Worm (Caenorhabditis elegans) whole organism, young adult: ENCODE results near the gene lido-9.
A peak's percentile ranks its signal among the peaks of the same experiment; 100 is the strongest.

Experiments
- B0261.1 ChIP-seq: sonication (generic microtip); optimal IDR thresholded peaks from 2 replicates; lab custom pipeline; 2016; ENCODE audit warnings: mild to moderate bottlenecking, missing genetic modification characterization, moderate library complexity, missing compliant biosample characterization
- F10E7.11 ChIP-seq: sonication (generic microtip); optimal IDR thresholded peaks from 2 replicates; lab custom pipeline; 2017; ENCODE audit warnings: mild to moderate bottlenecking, missing genetic modification characterization, moderate library complexity, missing compliant biosample characterization
- F22D6.2 ChIP-seq: sonication (generic microtip); optimal IDR thresholded peaks from 2 replicates; lab custom pipeline; 2016; ENCODE audit warnings: mild to moderate bottlenecking, missing genetic modification characterization, missing compliant biosample characterization
- F37B4.10 ChIP-seq: fragments of 200-800 bp; sonication (Bioruptor generic); IDR thresholded peaks from 2 replicates; pipeline ENCODE4 v1.3.6; 2022; ENCODE audit warnings: missing genetic modification characterization, missing compliant biosample characterization
- F55B11.4 ChIP-seq: sonication (generic microtip); optimal IDR thresholded peaks from 2 replicates; lab custom pipeline; 2016; ENCODE audit warnings: missing compliant biosample characterization, missing genetic modification characterization, borderline replicate concordance; ENCODE audit not compliant: insufficient read depth
- T07F8.4 ChIP-seq: sonication (generic microtip); optimal IDR thresholded peaks from 2 replicates; lab custom pipeline; 2016; ENCODE audit warnings: mild to moderate bottlenecking, missing genetic modification characterization, moderate library complexity, missing compliant biosample characterization
- Y53F4B.3 ChIP-seq: fragments of 200-800 bp; sonication (Bioruptor generic); IDR thresholded peaks from 2 replicates; pipeline ENCODE4 v1.3.6; 2022; ENCODE audit warnings: missing genetic modification reagents, missing genetic modification characterization, missing compliant biosample characterization
- Y79H2A.3 ChIP-seq: fragments of 200-800 bp; sonication (Bioruptor generic); conservative IDR thresholded peaks from 2 replicates; pipeline ENCODE4 v1.3.6; 2022; ENCODE audit warnings: missing genetic modification reagents, missing genetic modification characterization, missing compliant biosample characterization
- Y95B8A.8 ChIP-seq: fragments of 200-800 bp; sonication (Bioruptor generic); IDR thresholded peaks from 2 replicates; pipeline ENCODE4 v1.3.6; 2022; ENCODE audit warnings: missing genetic modification reagents, missing genetic modification characterization, missing compliant biosample characterization
- akir-1 ChIP-seq: fragments of 200-800 bp; sonication (Bioruptor generic); optimal IDR thresholded peaks from 2 replicates; lab custom pipeline; 2018; ENCODE audit warnings: mild to moderate bottlenecking, missing genetic modification characterization, moderate library complexity, missing compliant biosample characterization
- aptf-3 ChIP-seq: fragments of 200-800 bp; sonication (Bioruptor generic); IDR thresholded peaks from 2 replicates; pipeline ENCODE4 v1.3.6; 2022; ENCODE audit warnings: missing genetic modification characterization, missing compliant biosample characterization
- attf-5 ChIP-seq: fragments of 200-800 bp; sonication (Bioruptor generic); optimal IDR thresholded peaks from 2 replicates; lab custom pipeline; 2018; ENCODE audit warnings: mild to moderate bottlenecking, missing genetic modification characterization, missing compliant biosample characterization
- bed-2 ChIP-seq: fragments of 200-800 bp; sonication (Bioruptor generic); IDR thresholded peaks from 2 replicates; pipeline ENCODE4 v1.3.6; 2022; ENCODE audit warnings: missing genetic modification reagents, missing genetic modification characterization, missing compliant biosample characterization
- cebp-1 ChIP-seq, 2 experiments: fragments of 200-800 bp in 1 of 2; sonication (Bioruptor generic) in 1 of 2; sonication (generic microtip) in 1 of 2; IDR thresholded peaks in 1 of 2; optimal IDR thresholded peaks in 1 of 2; 2 replicates each; pipeline versions ENCODE4 v1.3.6 to Lab custom; 2017 to 2022; ENCODE audit warnings: missing compliant biosample characterization in 2 of 2, missing genetic modification characterization in 2 of 2, mild to moderate bottlenecking in 1 of 2, missing genetic modification reagents in 1 of 2, moderate library complexity in 1 of 2
- ceh-27 ChIP-seq: fragments of 200-800 bp; sonication (Bioruptor generic); optimal IDR thresholded peaks from 2 replicates; lab custom pipeline; 2018; ENCODE audit warnings: mild to moderate bottlenecking, missing genetic modification characterization, moderate library complexity, missing compliant biosample characterization
- ceh-91 ChIP-seq: fragments of 200-800 bp; sonication (Bioruptor generic); IDR thresholded peaks from 2 replicates; pipeline ENCODE4 v1.3.6; 2022; ENCODE audit warnings: missing genetic modification reagents, missing genetic modification characterization, missing compliant biosample characterization
- dpff-1 ChIP-seq: sonication (generic microtip); optimal IDR thresholded peaks from 2 replicates; lab custom pipeline; 2017; ENCODE audit warnings: mild to moderate bottlenecking, missing genetic modification characterization, missing compliant biosample characterization
- dpl-1 ChIP-seq: fragments of 150-350 bp; optimal IDR thresholded peaks from 2 replicates; lab custom pipeline; 2014; ENCODE audit warnings: missing biosample characterization, missing genetic modification reagents, missing genetic modification characterization
- ets-4 ChIP-seq: fragments of 200-800 bp; sonication (Bioruptor generic); optimal IDR thresholded peaks from 2 replicates; lab custom pipeline; 2018; ENCODE audit warnings: mild to moderate bottlenecking, missing genetic modification characterization, missing compliant biosample characterization
- gei-17 ChIP-seq: fragments of 200-800 bp; sonication (Bioruptor generic); optimal IDR thresholded peaks from 2 replicates; lab custom pipeline; 2018; ENCODE audit warnings: mild to moderate bottlenecking, missing genetic modification characterization, missing compliant biosample characterization
- him-1 ChIP-seq: sonication (generic microtip); optimal IDR thresholded peaks from 2 replicates; lab custom pipeline; 2016; ENCODE audit warnings: missing genotype, missing genetic modification reagents, missing genetic modification characterization, missing compliant biosample characterization
- hlh-26 ChIP-seq: fragments of 200-800 bp; sonication (Bioruptor generic); conservative IDR thresholded peaks from 2 replicates; pipeline ENCODE4 v1.3.6; 2022; ENCODE audit warnings: missing genetic modification reagents, missing genetic modification characterization, missing compliant biosample characterization
- hmg-20 ChIP-seq: fragments of 200-800 bp; sonication (Bioruptor generic); IDR thresholded peaks from 2 replicates; pipeline ENCODE4 v1.3.6; 2022; ENCODE audit warnings: missing genetic modification reagents, missing genetic modification characterization, missing compliant biosample characterization
- hsf-1 ChIP-seq: fragments of 200-800 bp; sonication (Bioruptor generic); IDR thresholded peaks from 2 replicates; pipeline ENCODE4 v1.3.6; 2022; ENCODE audit warnings: missing genetic modification reagents, missing genetic modification characterization, missing compliant biosample characterization
- lin-40 ChIP-seq: sonication (generic microtip); optimal IDR thresholded peaks from 2 replicates; lab custom pipeline; 2016; ENCODE audit warnings: missing genetic modification characterization, mild to moderate bottlenecking, missing compliant biosample characterization, missing genotype, missing genetic modification reagents
- madf-6 ChIP-seq: fragments of 200-800 bp; sonication (Bioruptor generic); IDR thresholded peaks from 2 replicates; pipeline ENCODE4 v1.3.6; 2022; ENCODE audit warnings: missing genetic modification reagents, missing genetic modification characterization, missing compliant biosample characterization
- mcd-1 ChIP-seq: fragments of 200-800 bp; sonication (Bioruptor generic); IDR thresholded peaks from 2 replicates; pipeline ENCODE4 v1.3.6; 2022; ENCODE audit warnings: missing genetic modification reagents, missing genetic modification characterization, missing compliant biosample characterization
- mxl-1 ChIP-seq: sonication (generic microtip); optimal IDR thresholded peaks from 2 replicates; lab custom pipeline; 2016; ENCODE audit warnings: missing genetic modification characterization, missing compliant biosample characterization
- nhr-27 ChIP-seq: fragments of 200-800 bp; sonication (Bioruptor generic); optimal IDR thresholded peaks from 2 replicates; lab custom pipeline; 2018; ENCODE audit warnings: mild to moderate bottlenecking, missing genetic modification characterization, moderate library complexity, missing compliant biosample characterization
- rcor-1 ChIP-seq: fragments of 200-800 bp; sonication (Bioruptor generic); IDR thresholded peaks from 2 replicates; pipeline ENCODE4 v1.3.6; 2022; ENCODE audit warnings: missing genetic modification reagents, missing genetic modification characterization, missing compliant biosample characterization
- snpc-1.1 ChIP-seq: sonication (generic microtip); optimal IDR thresholded peaks from 2 replicates; lab custom pipeline; 2017; ENCODE audit warnings: missing genetic modification characterization, mild to moderate bottlenecking, missing compliant biosample characterization, antibody characterized with exemption, moderate library complexity, missing genotype, missing genetic modification reagents; ENCODE audit not compliant: insufficient read depth
- sptf-2 ChIP-seq: fragments of 200-800 bp; sonication (Bioruptor generic); optimal IDR thresholded peaks from 2 replicates; lab custom pipeline; 2018; ENCODE audit warnings: mild to moderate bottlenecking, missing genetic modification characterization, missing compliant biosample characterization
- tlf-1 ChIP-seq: fragments of 200-800 bp; sonication (Bioruptor generic); optimal IDR thresholded peaks from 2 replicates; lab custom pipeline; 2018; ENCODE audit warnings: mild to moderate bottlenecking, missing genetic modification characterization, missing compliant biosample characterization
- ztf-18 ChIP-seq: sonication (generic microtip); optimal IDR thresholded peaks from 2 replicates; lab custom pipeline; 2016; ENCODE audit warnings: missing genotype, mild to moderate bottlenecking, missing genetic modification characterization, missing compliant biosample characterization
- ztf-26 ChIP-seq: sonication (generic microtip); optimal IDR thresholded peaks from 2 replicates; lab custom pipeline; 2017; ENCODE audit warnings: missing genetic modification characterization, missing compliant biosample characterization
- ztf-3 ChIP-seq: fragments of 200-800 bp; sonication (Bioruptor generic); optimal IDR thresholded peaks from 2 replicates; lab custom pipeline; 2018; ENCODE audit warnings: mild to moderate bottlenecking, missing genetic modification characterization, missing compliant biosample characterization
- ztf-6 ChIP-seq: fragments of 200-800 bp; sonication (Bioruptor generic); IDR thresholded peaks from 2 replicates; pipeline ENCODE4 v1.3.6; 2022; ENCODE audit warnings: missing genetic modification reagents, missing genetic modification characterization, missing compliant biosample characterization

lido-9 gene

DNA sequence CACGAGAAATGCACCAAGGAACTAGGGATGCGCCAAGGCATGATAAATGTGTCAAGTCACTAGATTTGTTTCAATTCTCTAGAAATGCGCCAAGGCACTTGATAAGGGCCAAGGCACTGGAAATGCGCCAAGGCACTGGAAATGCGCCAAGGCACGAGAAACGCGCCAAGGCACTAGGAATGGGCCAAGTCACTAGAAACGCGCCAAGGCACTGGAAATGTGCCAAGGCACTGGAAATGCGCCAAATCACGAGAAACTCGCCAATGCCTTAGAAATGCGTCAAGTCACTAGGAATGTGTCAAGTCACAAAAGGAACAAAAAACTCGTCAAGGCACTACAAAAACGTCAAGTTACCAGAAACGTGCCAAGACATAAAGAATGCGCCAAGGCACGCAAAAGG, 35.8 kb downstream of the lido-9 start:
- TF ChIP-seq akir-1 (GFP tag; lab: Kevin White, UChicago): no peak
- TF ChIP-seq snpc-1.1 (tag; lab: Kevin White, UChicago): no peak
- TF ChIP-seq ceh-27 (GFP tag; lab: Kevin White, UChicago): no peak
- no peak for TF ChIP-seq dpl-1 (GFP tag; lab: Kevin White, UChicago)
- no peak for TF ChIP-seq ceh-91 (GFP tag; lab: Robert Waterston, UW)
- TF ChIP-seq cebp-1 (GFP tag; IDR thresholded peaks at IDR 0.05; lab: Robert Waterston, UW): no peak
- TF ChIP-seq cebp-1 (tag; optimal IDR thresholded peaks at IDR 0.05; lab: Kevin White, UChicago): peak; percentile 9
- TF ChIP-seq mcd-1 (GFP tag; lab: Robert Waterston, UW): peak; percentile 41
- peak; percentile 9 for TF ChIP-seq gei-17 (GFP tag; lab: Kevin White, UChicago)
- TF ChIP-seq T07F8.4 (tag; lab: Kevin White, UChicago): no peak
- no peak for TF ChIP-seq hlh-26 (GFP tag; lab: Robert Waterston, UW)
- no peak for TF ChIP-seq rcor-1
- no peak for TF ChIP-seq tlf-1
- TF ChIP-seq Y79H2A.3 (GFP tag; lab: Robert Waterston, UW): no peak
- no peak for TF ChIP-seq aptf-3 (GFP tag; lab: Robert Waterston, UW)
- TF ChIP-seq ztf-6 (GFP tag; lab: Robert Waterston, UW): no peak
- TF ChIP-seq sptf-2 (GFP tag; lab: Kevin White, UChicago): no peak
- no peak for TF ChIP-seq B0261.1 (tag; lab: Kevin White, UChicago)
- peak; percentile 80 for TF ChIP-seq ztf-26 (tag; lab: Kevin White, UChicago)
- peak; percentile 30 for TF ChIP-seq lin-40 (tag; lab: Kevin White, UChicago)
- 0 out of 2 replicates have a peak, but pooled peaks have one; percentile 14 for TF ChIP-seq Y95B8A.8 (GFP tag; lab: Robert Waterston, UW)
- TF ChIP-seq F10E7.11 (tag; lab: Kevin White, UChicago): no peak
- no peak for TF ChIP-seq madf-6
- TF ChIP-seq nhr-27 (tag; lab: Kevin White, UChicago): no peak
- TF ChIP-seq dpff-1 (tag; lab: Kevin White, UChicago): no peak
- peak; percentile 89 for TF ChIP-seq ztf-18 (tag; lab: Kevin White, UChicago)
- no peak for TF ChIP-seq hsf-1 (GFP tag; lab: Robert Waterston, UW)
- no peak for TF ChIP-seq bed-2
- no peak for TF ChIP-seq ztf-3 (GFP tag; lab: Kevin White, UChicago)
- peak; percentile 5 for TF ChIP-seq attf-5
- TF ChIP-seq F55B11.4: no peak
- no peak for TF ChIP-seq ets-4 (GFP tag; lab: Kevin White, UChicago)
- TF ChIP-seq hmg-20 (GFP tag; lab: Robert Waterston, UW): no peak
- no peak for TF ChIP-seq F22D6.2 (tag; lab: Kevin White, UChicago)

DNA sequence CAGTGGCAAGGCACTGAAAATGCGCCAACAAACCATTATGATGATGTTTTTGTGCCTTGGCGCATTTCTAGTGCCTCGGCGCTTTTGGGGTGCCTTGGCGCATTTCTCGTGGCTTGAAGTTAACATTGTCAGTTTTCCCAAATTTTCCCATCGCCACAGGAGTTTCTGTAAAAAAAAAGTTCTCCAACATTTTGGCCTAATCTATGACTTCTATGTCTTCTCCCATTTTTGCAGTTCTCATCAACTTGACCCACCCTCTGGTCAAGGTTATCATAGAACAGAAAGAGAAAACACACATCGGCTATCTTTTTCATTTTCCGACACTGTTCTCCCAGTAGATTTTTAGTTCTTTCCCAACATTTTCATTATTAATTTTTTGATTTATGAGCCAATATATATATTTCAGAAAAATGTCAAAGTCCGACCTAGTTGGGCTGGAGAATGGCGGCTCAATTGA, 37.9 kb downstream of the lido-9 start, which contains the start of the genes B0454.26 and B0454.5:
B0454.26 (minus strand) TSS at position 101 of the 457 bp plus-strand sequence.
B0454.5 (plus strand) TSS at position 407 of the 457 bp plus-strand sequence.
- TF ChIP-seq ztf-18 (tag; lab: Kevin White, UChicago) (peak; percentile 28), Y53F4B.3 (GFP tag; lab: Robert Waterston, UW) (no peak), F37B4.10 (GFP tag; lab: Robert Waterston, UW) (0 out of 2 replicates have a peak, but pooled peaks have one; percentile 50), mxl-1 (no peak), him-1 (tag; lab: Kevin White, UChicago) (no peak)
